ENCODE assay signal across 1 fruit fly cellular context in genomic region chr3R:7123073-7123572, dm6.
A peak's percentile ranks its signal among the peaks of the same experiment; 100 is the strongest.
TF ChIP-seq lines count a peak whose summit lies in the region.

No protein-coding gene starts in this region.

TF ChIP-seq in whole organism, embryonic, 481 proteins besides CTCF, POLR2A, EP300 and RAD21 (continued from another document):
- TF ChIP-seq Taf1 (GFP tag; IDR thresholded peaks at IDR 0.05; lab: Robert Waterston, UW) (no peak), run (tag; optimal IDR thresholded peaks at IDR 0.05; lab: Kevin White, UChicago) (no peak), lbe (GFP tag; optimal IDR thresholded peaks at IDR 0.05; lab: Kevin White, UChicago) (no peak), abd-A (tag; optimal IDR thresholded peaks at IDR 0.05; lab: Kevin White, UChicago) (peak; percentile 4), seq (GFP tag; IDR thresholded peaks at IDR 0.05; lab: Robert Waterston, UW) (0 out of 2 replicates have a peak, but pooled peaks have one; percentile 12)
TF ChIP-seq in whole organism, embryonic: peak in this region for 9.
